Fruit fly (Drosophila melanogaster): ENCODE results near the gene CG14445.

CG14445 gene

DNA sequence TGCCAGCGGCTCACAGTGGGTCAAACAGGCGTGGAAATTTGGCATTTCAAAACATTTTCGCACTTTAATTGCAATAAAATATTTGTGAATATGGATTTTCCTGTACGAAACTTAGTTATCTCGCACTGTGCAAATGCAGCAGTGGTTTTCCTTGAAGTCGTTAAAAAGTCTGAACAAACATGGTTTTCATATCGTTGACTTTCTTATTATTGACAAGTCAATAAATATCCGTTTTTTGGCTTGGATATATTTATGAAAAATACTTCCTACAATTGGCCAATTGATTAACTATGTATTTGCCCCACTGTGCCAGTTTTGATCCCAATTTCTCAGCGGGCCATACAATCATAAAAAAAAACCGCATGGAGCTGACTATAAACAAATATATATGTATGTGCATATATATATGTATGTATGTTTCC is 28.4 kb downstream of the CG14445 start (continued):
- TF ChIP-seq CG6765 (GFP tag; optimal IDR thresholded peaks at IDR 0.05): peak; percentile 89
- TF ChIP-seq CG12659 (GFP tag; optimal IDR thresholded peaks at IDR 0.05): peak; percentile 97
- TF ChIP-seq z (GFP tag; IDR thresholded peaks at IDR 0.05): peak; percentile 69; the same call in 2 of the 3 replicates
- TF ChIP-seq CG30403 (GFP tag; optimal IDR thresholded peaks at IDR 0.05): peak; percentile 98
- peak; percentile 95 for TF ChIP-seq stc (GFP tag; IDR thresholded peaks at IDR 0.05)
- peak; percentile 96 for TF ChIP-seq HmgZ (tag; optimal IDR thresholded peaks at IDR 0.05)
- TF ChIP-seq sens (GFP tag): peak; percentile 100
- peak; percentile 96 for TF ChIP-seq Optix (GFP tag; IDR thresholded peaks at IDR 0.05)
- TF ChIP-seq CG13424 (tag; optimal IDR thresholded peaks at IDR 0.05): peak; percentile 97
- TF ChIP-seq CG8281 (tag; optimal IDR thresholded peaks at IDR 0.05): peak; percentile 82
- peak; percentile 93 for TF ChIP-seq disco-r (GFP tag; optimal IDR thresholded peaks at IDR 0.05)
- no peak for TF ChIP-seq Trl (optimal IDR thresholded peaks at IDR 0.05)
- TF ChIP-seq Trl (GFP tag; optimal IDR thresholded peaks at IDR 0.05): peak; percentile 96
- peak; percentile 96 for TF ChIP-seq Camta (GFP tag; optimal IDR thresholded peaks at IDR 0.05)
- peak; percentile 93 for TF ChIP-seq CG13123 (GFP tag; optimal IDR thresholded peaks at IDR 0.05)
- TF ChIP-seq CG2889 (GFP tag; IDR thresholded peaks at IDR 0.05): peak; percentile 82
- peak; percentile 96 for TF ChIP-seq wor (GFP tag; IDR thresholded peaks at IDR 0.05)
- TF ChIP-seq CG17186 (GFP tag; optimal IDR thresholded peaks at IDR 0.05): peak; percentile 87
- peak; percentile 98 for TF ChIP-seq CG15269 (tag; optimal IDR thresholded peaks at IDR 0.05)
- TF ChIP-seq Bdp1 (GFP tag; optimal IDR thresholded peaks at IDR 0.05): peak; percentile 88
- TF ChIP-seq CG6654 (GFP tag; optimal IDR thresholded peaks at IDR 0.05): peak; percentile 86
- TF ChIP-seq CG15011 (GFP tag; optimal IDR thresholded peaks at IDR 0.05): peak; percentile 90
- TF ChIP-seq CG10147 (GFP tag; optimal IDR thresholded peaks at IDR 0.05): peak; percentile 92
- peak; percentile 66 for TF ChIP-seq CG7928 (GFP tag; optimal IDR thresholded peaks at IDR 0.05)
- no peak for TF ChIP-seq eve (GFP tag; optimal IDR thresholded peaks at IDR 0.05)
- peak; percentile 90 for TF ChIP-seq dmrt11E (tag; optimal IDR thresholded peaks at IDR 0.05)
- peak; percentile 69 for TF ChIP-seq lbe (GFP tag; optimal IDR thresholded peaks at IDR 0.05)
- peak; percentile 81 for TF ChIP-seq sr (GFP tag; IDR thresholded peaks at IDR 0.05)
- peak; percentile 91 for TF ChIP-seq wdn (GFP tag; IDR thresholded peaks at IDR 0.05)
- peak; percentile 96 for TF ChIP-seq jumu (GFP tag; optimal IDR thresholded peaks at IDR 0.05)
- peak; percentile 95 for TF ChIP-seq CG8944 (GFP tag; optimal IDR thresholded peaks at IDR 0.05)
- TF ChIP-seq CG6854 (GFP tag; optimal IDR thresholded peaks at IDR 0.05): peak; percentile 92
- peak; percentile 92 for TF ChIP-seq ara (GFP tag; IDR thresholded peaks at IDR 0.05)
- TF ChIP-seq CG31388 (GFP tag; optimal IDR thresholded peaks at IDR 0.05): peak; percentile 90
- peak; percentile 31 for TF ChIP-seq Elba2 (GFP tag; optimal IDR thresholded peaks at IDR 0.05)
- TF ChIP-seq CG15514 (GFP tag; optimal IDR thresholded peaks at IDR 0.05): peak; percentile 88
- peak; percentile 94 for TF ChIP-seq CG4282 (GFP tag; optimal IDR thresholded peaks at IDR 0.05)
- TF ChIP-seq CG8765 (GFP tag; IDR thresholded peaks at IDR 0.05): peak; percentile 75
- TF ChIP-seq nau (GFP tag; optimal IDR thresholded peaks at IDR 0.05): peak; percentile 97
- TF ChIP-seq exex (tag; optimal IDR thresholded peaks at IDR 0.05): peak; percentile 67
- peak; percentile 96 for TF ChIP-seq CG34422 (GFP tag; IDR thresholded peaks at IDR 0.05)
- peak; percentile 45; the same call in 1 of the 2 replicates for TF ChIP-seq crol (GFP tag; IDR thresholded peaks at IDR 0.05)
- TF ChIP-seq oc (tag; optimal IDR thresholded peaks at IDR 0.05): peak; percentile 95
- peak; percentile 91 for TF ChIP-seq Fer3 (tag; optimal IDR thresholded peaks at IDR 0.05)
- peak; percentile 97 for TF ChIP-seq so (GFP tag; IDR thresholded peaks at IDR 0.05)
- no peak for TF ChIP-seq Hr39 (optimal IDR thresholded peaks at IDR 0.05)
- TF ChIP-seq CG10321 (GFP tag; IDR thresholded peaks at IDR 0.05): peak; percentile 67
- peak; percentile 94 for TF ChIP-seq mam (GFP tag; optimal IDR thresholded peaks at IDR 0.05)
- TF ChIP-seq E2f2 (GFP tag; IDR thresholded peaks at IDR 0.05): peak; percentile 84
- peak; percentile 96 for TF ChIP-seq shn (GFP tag; optimal IDR thresholded peaks at IDR 0.05)
- TF ChIP-seq BEAF-32 (GFP tag; optimal IDR thresholded peaks at IDR 0.05): peak; percentile 7
- peak; percentile 83 for TF ChIP-seq emc (GFP tag; optimal IDR thresholded peaks at IDR 0.05)

All from whole organism, embryonic.